Worm (Caenorhabditis elegans) whole organism, mixed stage, embryonic: ENCODE data around the gene Y56A3A.2.
"Not testable (repeated sequence)": the region's sequence is repeated elsewhere in the genome, so short reads cannot be mapped to it uniquely, and the experiment has no call there.

Source experiments
- M03D4.4 ChIP-seq: sonication (generic microtip); optimal IDR thresholded peaks from 2 replicates; lab custom pipeline; 2017; ENCODE audit warnings: mild to moderate bottlenecking, missing genetic modification characterization, missing compliant biosample characterization
- bed-3 ChIP-seq: fragments of 200-800 bp; sonication (Bioruptor generic); optimal IDR thresholded peaks from 3 replicates; lab custom pipeline; 2018; ENCODE audit warnings: mild to moderate bottlenecking, missing genetic modification characterization, moderate library complexity, missing compliant biosample characterization
- blmp-1 ChIP-seq: fragments of 150-350 bp; optimal IDR thresholded peaks from 2 replicates; lab custom pipeline; 2014; ENCODE audit warnings: missing biosample characterization, missing genetic modification characterization
- ceh-39 ChIP-seq: fragments of 150-350 bp; optimal IDR thresholded peaks from 2 replicates; lab custom pipeline; 2014; ENCODE audit warnings: missing biosample characterization, missing genetic modification characterization
- ceh-43 ChIP-seq: fragments of 200-800 bp; sonication (Bioruptor generic); optimal IDR thresholded peaks from 2 replicates; lab custom pipeline; 2018; ENCODE audit warnings: mild to moderate bottlenecking, missing genetic modification characterization, moderate library complexity, missing compliant biosample characterization
- ceh-83 ChIP-seq: fragments of 200-800 bp; sonication (Bioruptor generic); optimal IDR thresholded peaks from 2 replicates; lab custom pipeline; 2018; ENCODE audit warnings: mild to moderate bottlenecking, missing genetic modification characterization, missing compliant biosample characterization
- ces-1 ChIP-seq: fragments of 150-350 bp; optimal IDR thresholded peaks from 2 replicates; lab custom pipeline; 2014; ENCODE audit warnings: missing biosample characterization, missing genetic modification reagents, missing genetic modification characterization
- cnd-1 ChIP-seq: fragments of 200-800 bp; sonication (Bioruptor generic); optimal IDR thresholded peaks from 2 replicates; lab custom pipeline; 2018; ENCODE audit warnings: mild to moderate bottlenecking, missing genetic modification characterization, missing compliant biosample characterization
- drap-1 ChIP-seq: fragments of 200-800 bp; sonication (Bioruptor generic); optimal IDR thresholded peaks from 3 replicates; lab custom pipeline; 2018; ENCODE audit warnings: mild to moderate bottlenecking, missing genetic modification characterization, missing compliant biosample characterization
- elt-1 ChIP-seq: sonication (generic microtip); optimal IDR thresholded peaks from 2 replicates; lab custom pipeline; 2017; ENCODE audit warnings: missing genetic modification characterization, mild to moderate bottlenecking, missing compliant biosample characterization, antibody characterized with exemption, moderate library complexity, borderline replicate concordance; ENCODE audit not compliant: insufficient read depth
- elt-3 ChIP-seq: fragments of 150-350 bp; optimal IDR thresholded peaks from 2 replicates; lab custom pipeline; 2014; ENCODE audit warnings: missing biosample characterization, missing genetic modification characterization
- flh-1 ChIP-seq: fragments of 200-800 bp; sonication (Bioruptor generic); optimal IDR thresholded peaks from 2 replicates; lab custom pipeline; 2018; ENCODE audit warnings: mild to moderate bottlenecking, missing genetic modification characterization, moderate library complexity, missing compliant biosample characterization
- ham-2 ChIP-seq: fragments of 200-800 bp; sonication (Bioruptor generic); optimal IDR thresholded peaks from 2 replicates; lab custom pipeline; 2018; ENCODE audit warnings: mild to moderate bottlenecking, missing genetic modification characterization, missing compliant biosample characterization
- lin-13 ChIP-seq: fragments of 150-350 bp; optimal IDR thresholded peaks from 2 replicates; lab custom pipeline; 2014; ENCODE audit warnings: missing biosample characterization, missing genetic modification characterization
- lsy-2 ChIP-seq: fragments of 150-350 bp; optimal IDR thresholded peaks from 2 replicates; lab custom pipeline; 2014; ENCODE audit warnings: missing biosample characterization, missing genetic modification characterization
- mab-5 ChIP-seq: fragments of 150-350 bp; optimal IDR thresholded peaks from 2 replicates; lab custom pipeline; 2014; ENCODE audit warnings: missing biosample characterization, missing genetic modification characterization
- mep-1 ChIP-seq: fragments of 150-350 bp; optimal IDR thresholded peaks from 2 replicates; lab custom pipeline; 2017; ENCODE audit warnings: missing biosample characterization, missing genetic modification reagents, missing genetic modification characterization, inconsistent platforms
- mls-2 ChIP-seq: sonication (generic microtip); optimal IDR thresholded peaks from 2 replicates; lab custom pipeline; 2016; ENCODE audit warnings: mild to moderate bottlenecking, missing genetic modification characterization, moderate library complexity, missing compliant biosample characterization
- nhr-12 ChIP-seq: fragments of 150-350 bp; optimal IDR thresholded peaks from 2 replicates; lab custom pipeline; 2014; ENCODE audit warnings: missing biosample characterization, missing genetic modification characterization
- nhr-2 ChIP-seq: fragments of 150-350 bp; optimal IDR thresholded peaks from 2 replicates; lab custom pipeline; 2014; ENCODE audit warnings: missing biosample characterization, missing genetic modification characterization
- nhr-237 ChIP-seq: fragments of 150-350 bp; optimal IDR thresholded peaks from 2 replicates; lab custom pipeline; 2014; ENCODE audit warnings: missing biosample characterization, missing genetic modification characterization
- nhr-28 ChIP-seq: fragments of 150-350 bp; optimal IDR thresholded peaks from 2 replicates; lab custom pipeline; 2014; ENCODE audit warnings: missing biosample characterization, missing genetic modification characterization
- nhr-76 ChIP-seq: sonication (generic microtip); optimal IDR thresholded peaks from 2 replicates; lab custom pipeline; 2017; ENCODE audit warnings: missing biosample characterization, missing genetic modification characterization
- pha-4 ChIP-seq: fragments of 150-350 bp; optimal IDR thresholded peaks from 2 replicates; lab custom pipeline; 2018; ENCODE audit warnings: missing biosample characterization, missing genetic modification reagents, missing genetic modification characterization
- snpc-4 ChIP-seq: fragments of 150-350 bp; optimal IDR thresholded peaks from 2 replicates; lab custom pipeline; 2014; ENCODE audit warnings: missing biosample characterization, missing genetic modification characterization
- sptf-1 ChIP-seq: sonication (generic microtip); optimal IDR thresholded peaks from 2 replicates; lab custom pipeline; 2017; ENCODE audit warnings: mild to moderate bottlenecking, missing genetic modification characterization, moderate library complexity, missing compliant biosample characterization
- tbx-8 ChIP-seq: fragments of 200-800 bp; sonication (Bioruptor generic); optimal IDR thresholded peaks from 2 replicates; lab custom pipeline; 2018; ENCODE audit warnings: mild to moderate bottlenecking, missing genetic modification characterization, moderate library complexity, missing compliant biosample characterization
- unc-39 ChIP-seq: fragments of 150-350 bp; optimal IDR thresholded peaks from 2 replicates; lab custom pipeline; 2014; ENCODE audit warnings: missing biosample characterization, missing genetic modification characterization
- unc-62 ChIP-seq: fragments of 150-350 bp; optimal IDR thresholded peaks from 2 replicates; lab custom pipeline; 2014; ENCODE audit warnings: missing biosample characterization, missing genetic modification reagents, missing genetic modification characterization
- zip-8 ChIP-seq: fragments of 150-350 bp; optimal IDR thresholded peaks from 2 replicates; lab custom pipeline; 2014; ENCODE audit warnings: missing biosample characterization, missing genetic modification characterization
- ztf-11 ChIP-seq: fragments of 150-350 bp; optimal IDR thresholded peaks from 2 replicates; lab custom pipeline; 2014; ENCODE audit warnings: missing biosample characterization, missing genetic modification characterization

Y56A3A.2 gene

DNA sequence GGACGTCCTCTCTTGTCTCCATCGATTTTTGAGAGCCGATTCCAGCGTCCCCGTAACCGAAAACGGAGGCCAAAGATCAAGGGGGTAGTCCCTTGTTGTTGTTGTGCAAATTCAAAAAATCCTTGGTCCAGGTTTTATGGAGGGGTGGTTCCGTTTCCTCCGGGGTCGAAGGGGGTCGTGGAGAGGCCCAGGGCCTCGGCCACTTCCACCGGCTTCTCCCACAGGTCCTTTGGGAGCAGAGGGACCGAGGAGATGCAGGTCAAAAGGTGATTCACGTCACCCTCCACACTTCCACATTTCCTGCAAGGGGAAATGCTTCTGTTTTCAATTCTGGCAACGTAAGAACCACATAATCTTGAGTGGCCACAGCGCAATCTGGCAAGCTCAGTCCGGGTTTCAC is 21.6 kb upstream of the Y56A3A.2 start, which contains the start of gene fbxb-22:
Gene fbxb-22, minus strand, starts transcription at position 61 of the 400 bp plus-strand sequence.
- TF ChIP-seq nhr-28, nhr-76, elt-1 (tag; lab: Kevin White, UChicago): not testable (repeated sequence)

DNA sequence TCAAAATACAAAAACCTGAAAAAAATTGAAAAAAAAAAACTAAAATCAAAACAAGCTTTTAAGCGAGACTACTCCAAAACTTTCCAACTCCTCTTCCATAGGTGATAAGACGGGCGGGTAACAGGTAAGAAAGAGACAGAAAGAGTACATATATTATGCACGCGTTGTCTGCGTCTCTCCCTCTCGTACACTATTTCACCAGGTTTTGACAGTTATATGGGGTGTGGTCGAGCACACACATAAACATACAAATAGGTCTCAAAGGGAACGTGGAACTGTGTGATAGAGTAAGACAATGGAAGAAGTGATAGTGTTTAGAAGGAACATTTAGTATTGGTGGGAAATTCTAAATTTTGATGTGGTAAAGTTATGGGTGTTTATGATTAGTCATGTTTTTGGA is 19.5 kb upstream of the Y56A3A.2 start:
- TF ChIP-seq ceh-39 (tag; lab: Kevin White, UChicago) (no peak), flh-1 (GFP tag; lab: Kevin White, UChicago) (no peak), ham-2 (GFP tag; lab: Kevin White, UChicago) (no peak), ceh-83 (GFP tag; lab: Kevin White, UChicago) (no peak), bed-3 (GFP tag; lab: Kevin White, UChicago) (no peak), ztf-11 (no peak), mep-1 (tag; lab: Kevin White, UChicago) (no peak), lsy-2 (tag; lab: Kevin White, UChicago) (no peak), blmp-1 (no peak), mab-5 (tag; lab: Kevin White, UChicago) (no peak), nhr-76 (tag; lab: Kevin White, UChicago) (no peak), ces-1 (GFP tag; lab: Kevin White, UChicago) (no peak), lin-13 (tag; lab: Kevin White, UChicago) (no peak), drap-1 (GFP tag; lab: Kevin White, UChicago) (no peak), nhr-237 (tag; lab: Kevin White, UChicago) (no peak), sptf-1 (no peak), nhr-2 (tag; lab: Kevin White, UChicago) (no peak), M03D4.4 (tag; lab: Kevin White, UChicago) (no peak), nhr-12 (tag; lab: Kevin White, UChicago) (no peak), elt-1 (tag; lab: Kevin White, UChicago) (no peak)

DNA sequence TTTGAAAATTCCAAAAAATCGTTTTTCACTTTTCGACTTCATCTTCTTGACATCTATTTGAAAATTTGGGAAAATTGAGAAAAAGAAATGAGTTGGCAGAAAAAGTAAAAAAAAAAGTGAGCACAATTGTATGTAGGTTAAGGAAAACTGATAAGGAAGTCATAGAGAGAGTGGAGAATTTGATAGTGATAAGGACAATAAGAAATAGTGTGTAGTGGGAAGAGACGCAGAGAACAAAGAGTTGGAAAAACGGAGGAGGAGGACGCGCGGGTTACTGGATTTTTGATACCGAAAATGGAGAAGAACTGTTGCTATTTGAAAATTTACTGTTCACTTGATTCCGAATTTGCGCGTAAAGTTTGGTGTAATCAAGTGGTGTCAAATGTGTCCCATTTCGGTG is 16.7 kb upstream of the Y56A3A.2 start, which contains the start of gene Y56A3A.6:
Gene Y56A3A.6, minus strand, starts transcription at position 53 of the 400 bp plus-strand sequence.
- TF ChIP-seq mab-5 (tag; lab: Kevin White, UChicago), result no peak
- TF ChIP-seq snpc-4 (tag; lab: Kevin White, UChicago), result no peak
- no peak for TF ChIP-seq lsy-2 (tag; lab: Kevin White, UChicago)
- TF ChIP-seq ces-1 (GFP tag; lab: Kevin White, UChicago), result no peak
- no peak for TF ChIP-seq pha-4
- no peak for TF ChIP-seq zip-8 (tag; lab: Kevin White, UChicago)
- no peak for TF ChIP-seq M03D4.4 (tag; lab: Kevin White, UChicago)
- TF ChIP-seq mls-2 (tag; lab: Kevin White, UChicago), result no peak
- TF ChIP-seq elt-3 (tag; lab: Kevin White, UChicago), result no peak
- TF ChIP-seq nhr-237 (tag; lab: Kevin White, UChicago), result no peak
- TF ChIP-seq elt-1 (tag; lab: Kevin White, UChicago), result no peak
- no peak for TF ChIP-seq ceh-83 (GFP tag; lab: Kevin White, UChicago)
- no peak for TF ChIP-seq unc-62 (GFP tag; lab: Kevin White, UChicago)
- TF ChIP-seq bed-3 (GFP tag; lab: Kevin White, UChicago), result no peak
- TF ChIP-seq nhr-76 (tag; lab: Kevin White, UChicago), result no peak

DNA sequence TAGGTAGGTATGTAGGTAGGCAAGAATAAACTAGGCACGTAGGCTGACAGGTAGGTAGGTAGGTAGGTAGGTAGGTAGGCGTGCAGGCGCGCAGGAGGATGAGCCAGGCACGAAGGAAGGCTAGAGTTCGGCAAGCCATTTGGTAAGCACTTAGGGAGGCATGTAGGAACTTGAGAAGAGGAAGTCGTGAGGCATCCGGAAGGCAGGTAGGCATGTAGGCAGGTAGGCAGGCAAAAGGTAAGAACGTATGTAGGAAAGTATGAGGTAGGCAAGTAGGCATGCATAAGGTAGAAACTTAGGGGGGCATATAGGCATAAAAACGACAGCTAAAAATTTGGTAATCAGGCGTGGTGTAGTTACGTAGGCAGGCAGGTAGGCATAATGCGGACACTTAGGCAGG is 14.1 kb upstream of the Y56A3A.2 start:
- TF ChIP-seq sptf-1, result peak; percentile 42
- TF ChIP-seq ceh-43, result no peak

DNA sequence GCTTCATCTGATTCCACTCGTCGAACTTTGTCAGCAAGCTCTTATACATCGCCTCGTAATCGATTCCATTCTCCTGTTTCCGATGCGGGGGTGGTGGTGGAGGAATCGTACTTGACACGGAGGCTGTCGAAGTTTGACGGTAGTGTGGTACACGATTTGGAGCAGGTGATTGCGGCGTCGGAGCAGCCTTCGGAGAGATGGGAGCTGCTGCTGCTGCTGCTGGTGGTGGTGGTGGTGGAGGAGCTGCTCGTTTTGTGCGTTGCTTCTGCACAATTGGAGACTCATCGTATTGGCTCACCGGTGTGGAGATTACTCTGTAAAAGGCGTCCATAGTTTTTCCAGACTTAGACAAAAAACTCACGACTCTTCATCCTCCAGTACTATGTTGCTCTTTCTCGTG is 12.2 kb upstream of the Y56A3A.2 start:
- TF ChIP-seq mab-5 (tag; lab: Kevin White, UChicago) (no peak), nhr-2 (tag; lab: Kevin White, UChicago) (no peak), pha-4 (no peak), cnd-1 (no peak), nhr-12 (tag; lab: Kevin White, UChicago) (no peak)

DNA sequence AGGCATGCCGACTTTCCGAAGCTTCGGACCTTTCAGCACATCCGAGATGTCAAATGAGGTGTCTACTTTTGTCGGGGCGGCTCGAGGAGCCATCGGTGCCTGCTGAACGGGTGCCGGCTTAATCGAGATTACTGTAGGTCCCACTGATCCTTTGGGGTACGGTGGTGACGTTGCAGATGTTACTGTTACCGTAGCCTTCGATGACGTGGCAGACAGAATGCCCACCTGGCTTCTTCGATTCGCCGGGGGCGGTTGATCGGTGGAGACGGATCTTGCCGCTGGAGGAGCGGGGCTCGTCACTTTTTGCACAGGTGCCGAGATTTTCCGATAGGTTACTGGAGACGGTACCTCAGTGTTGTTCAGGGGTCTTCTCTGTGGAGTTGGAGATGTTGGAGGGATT is 9.6 kb upstream of the Y56A3A.2 start:
- TF ChIP-seq unc-39 (tag; lab: Kevin White, UChicago), result no peak
- no peak for TF ChIP-seq ceh-39 (tag; lab: Kevin White, UChicago)
- TF ChIP-seq bed-3 (GFP tag; lab: Kevin White, UChicago), result no peak
- TF ChIP-seq nhr-76 (tag; lab: Kevin White, UChicago), result no peak
- no peak for TF ChIP-seq cnd-1
- TF ChIP-seq tbx-8 (GFP tag; lab: Kevin White, UChicago), result no peak
- no peak for TF ChIP-seq mls-2 (tag; lab: Kevin White, UChicago)
- TF ChIP-seq unc-62 (GFP tag; lab: Kevin White, UChicago), result no peak
- no peak for TF ChIP-seq ham-2 (GFP tag; lab: Kevin White, UChicago)
- TF ChIP-seq nhr-2 (tag; lab: Kevin White, UChicago), result no peak
- no peak for TF ChIP-seq pha-4
- no peak for TF ChIP-seq drap-1 (GFP tag; lab: Kevin White, UChicago)
- no peak for TF ChIP-seq lsy-2 (tag; lab: Kevin White, UChicago)
- no peak for TF ChIP-seq snpc-4 (tag; lab: Kevin White, UChicago)
